Fruit fly (Drosophila melanogaster): ENCODE data around the gene CG12065.

DNA sequence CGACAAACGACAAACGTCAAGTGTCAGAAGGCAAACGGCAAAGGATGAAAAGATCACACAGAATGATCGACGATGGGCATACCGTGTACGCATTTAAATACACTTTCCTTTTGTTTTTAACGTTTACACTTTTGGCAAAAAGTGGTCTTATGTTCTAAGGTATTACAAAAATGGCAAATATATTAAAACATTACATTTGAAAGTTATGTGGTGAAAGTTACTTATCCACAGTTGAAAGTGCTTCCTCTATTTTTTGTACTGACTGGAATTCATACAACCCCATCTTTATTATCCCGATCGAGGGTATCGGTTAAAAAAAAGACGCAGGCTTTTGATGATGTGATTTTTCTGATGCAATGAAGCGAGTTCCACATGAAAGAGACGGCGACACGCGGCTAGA lies 42.2 kb downstream of the CG12065 start:
- TF ChIP-seq Vsx2 (GFP tag; optimal IDR thresholded peaks at IDR 0.05; ENCODE audit: partially characterized antibody) (no peak), Hnf4 (GFP tag; optimal IDR thresholded peaks at IDR 0.05) (no peak), dl (GFP tag; optimal IDR thresholded peaks at IDR 0.05; ENCODE audit: insufficient read depth in 1 of 2, partially characterized antibody in 2 of 2) (no peak)
